Fruit fly (Drosophila melanogaster) Kc167 (cell line): Measurements from ENCODE around the gene CG17717.

Experiments
- Myc ChIP-seq: fragments of >200 bp; optimal IDR thresholded peaks from 2 replicates; lab custom pipeline; 2017; ENCODE audit warnings: missing external identifiers
- h ChIP-seq: fragments of >200 bp; optimal IDR thresholded peaks from 3 replicates; lab custom pipeline; 2018; ENCODE audit warnings: missing external identifiers

dm6 chrX:6588990-6589389 is at the start of gene CG17717:
- TF ChIP-seq h (lab: Kevin White, UChicago) (no peak), Myc (lab: Kevin White, UChicago) (no peak)
